Fruit fly (Drosophila melanogaster) whole organism, pupa: Measurements from ENCODE around the gene Inx5.

Experiments used
- CG10348 ChIP-seq: fragments of 200-800 bp; sonication (Bioruptor generic); IDR thresholded peaks from 2 replicates; pipeline ENCODE4 v1.3.6; 2022; ENCODE audit warnings: missing biosample characterization, missing genetic modification characterization
- CG12605 ChIP-seq: fragments of 200-800 bp; sonication (Bioruptor generic); IDR thresholded peaks from 2 replicates; pipeline ENCODE4 v1.3.6; 2022; ENCODE audit warnings: missing biosample characterization, missing genetic modification characterization
- CG13204 ChIP-seq: fragments of 200-800 bp; sonication (Bioruptor generic); optimal IDR thresholded peaks from 2 replicates; lab custom pipeline; 2018; ENCODE audit warnings: missing biosample characterization, mild to moderate bottlenecking, missing genetic modification characterization, moderate library complexity
- CG14655 ChIP-seq: fragments of 200-800 bp; sonication (Bioruptor generic); optimal IDR thresholded peaks from 3 replicates; lab custom pipeline; 2017; ENCODE audit warnings: mild to moderate bottlenecking, missing biosample characterization, missing genetic modification reagents, missing genetic modification characterization
- CG15710 ChIP-seq: fragments of 200-800 bp; sonication (Bioruptor generic); optimal IDR thresholded peaks from 2 replicates; lab custom pipeline; 2018; ENCODE audit warnings: missing biosample characterization, mild to moderate bottlenecking, missing genetic modification characterization, moderate library complexity
- CG17806 ChIP-seq: fragments of 200-800 bp; sonication (Bioruptor generic); optimal IDR thresholded peaks from 2 replicates; lab custom pipeline; 2018; ENCODE audit warnings: missing biosample characterization, mild to moderate bottlenecking, missing genetic modification characterization, moderate library complexity
- CG32121 ChIP-seq: fragments of 200-800 bp; sonication (Bioruptor generic); IDR thresholded peaks from 2 replicates; pipeline ENCODE4 v1.3.6; 2022; ENCODE audit warnings: missing biosample characterization, missing genetic modification characterization
- CG34367 ChIP-seq: fragments of 200-800 bp; sonication (Bioruptor generic); optimal IDR thresholded peaks from 2 replicates; lab custom pipeline; 2018; ENCODE audit warnings: missing biosample characterization, mild to moderate bottlenecking, missing genetic modification characterization
- CG4496 ChIP-seq: fragments of 200-800 bp; sonication (Bioruptor generic); IDR thresholded peaks from 3 replicates; pipeline ENCODE4 v1.3.6; 2022; ENCODE audit warnings: missing biosample characterization, missing genetic modification characterization
- CG8159 ChIP-seq: fragments of 200-800 bp; sonication (Bioruptor generic); optimal IDR thresholded peaks from 3 replicates; lab custom pipeline; 2018; ENCODE audit warnings: missing biosample characterization, mild to moderate bottlenecking, missing genetic modification characterization, moderate library complexity
- CG8301 ChIP-seq: fragments of 200-800 bp; sonication (Bioruptor generic); optimal IDR thresholded peaks from 2 replicates; lab custom pipeline; 2018; ENCODE audit warnings: missing biosample characterization, mild to moderate bottlenecking, missing genetic modification characterization
- CG9948 ChIP-seq: fragments of 200-800 bp; sonication (Bioruptor generic); optimal IDR thresholded peaks from 2 replicates; lab custom pipeline; 2018; ENCODE audit warnings: missing biosample characterization, mild to moderate bottlenecking, missing genetic modification characterization, moderate library complexity
- D1 ChIP-seq: fragments of 200-800 bp; sonication (Bioruptor generic); optimal IDR thresholded peaks from 2 replicates; lab custom pipeline; 2018; ENCODE audit warnings: missing biosample characterization, mild to moderate bottlenecking, missing genetic modification characterization, moderate library complexity
- EcR ChIP-seq: fragments of 200-800 bp; sonication (Bioruptor generic); optimal IDR thresholded peaks from 3 replicates; lab custom pipeline; 2019; ENCODE audit warnings: missing biosample characterization, missing genetic modification characterization, mild to moderate bottlenecking, moderate library complexity, missing genetic modification reagents
- Ets98B ChIP-seq: fragments of 200-800 bp; sonication (Bioruptor generic); IDR thresholded peaks from 2 replicates; pipeline ENCODE4 v1.3.6; 2022; ENCODE audit warnings: missing biosample characterization, missing genetic modification characterization
- Pif1A ChIP-seq: fragments of 200-800 bp; sonication (Bioruptor generic); optimal IDR thresholded peaks from 3 replicates; lab custom pipeline; 2016; ENCODE audit warnings: missing biosample characterization, missing genetic modification characterization
- Pif1B ChIP-seq: fragments of 200-800 bp; sonication (Bioruptor generic); optimal IDR thresholded peaks from 3 replicates; lab custom pipeline; 2016; ENCODE audit warnings: missing biosample characterization, missing genetic modification characterization
- Snoo ChIP-seq: fragments of 200-800 bp; sonication (Bioruptor generic); optimal IDR thresholded peaks from 3 replicates; lab custom pipeline; 2017; ENCODE audit warnings: missing biosample characterization, mild to moderate bottlenecking, missing genetic modification characterization, inconsistent platforms
- fd96Ca ChIP-seq: fragments of 200-800 bp; sonication (Bioruptor generic); IDR thresholded peaks from 3 replicates; pipeline ENCODE4 v1.3.6; 2022; ENCODE audit warnings: missing biosample characterization, missing genetic modification characterization
- gl ChIP-seq: fragments of 200-800 bp; sonication (Bioruptor generic); optimal IDR thresholded peaks from 2 replicates; lab custom pipeline; 2018; ENCODE audit warnings: missing biosample characterization, mild to moderate bottlenecking, missing genetic modification characterization
- rn ChIP-seq: fragments of 200-800 bp; sonication (Bioruptor generic); IDR thresholded peaks from 2 replicates; pipeline ENCODE4 v1.3.6; 2022; ENCODE audit warnings: missing biosample characterization, missing genetic modification characterization

The Inx5 gene

dm6 chrX:19170791-19171190 is at the start of gene Inx5:
Gene Inx5 (minus strand): TSS chrX:19170883.
- no peak for TF ChIP-seq CG14655 (GFP tag; lab: Kevin White, UChicago)

- TF ChIP-seq CG12605 (GFP tag; lab: Robert Waterston, UW), result 0 out of 2 replicates have a peak, but pooled peaks have one; percentile 9
- TF ChIP-seq Pif1A (GFP tag; lab: Kevin White, UChicago), result peak; percentile 19
- TF ChIP-seq Ets98B (GFP tag; lab: Robert Waterston, UW), result peak; percentile 22; the same call in 1 of the 2 replicates
- TF ChIP-seq CG9948 (tag; lab: Kevin White, UChicago), result no peak
- TF ChIP-seq Pif1B, result peak; percentile 53
- TF ChIP-seq CG4496 (GFP tag; lab: Robert Waterston, UW), result peak; percentile 69
- peak; percentile 12 for TF ChIP-seq EcR
- TF ChIP-seq CG13204 (GFP tag; lab: Kevin White, UChicago), result peak; percentile 64
- no peak for TF ChIP-seq rn (GFP tag; lab: Robert Waterston, UW)
Observed at dm6 chrX:19220415-19220814, 49.7 kb upstream of the Inx5 start, which contains the start of gene CG7884. Gene CG7884 (plus strand): TSS chrX:19220622.

dm6 chrX:19216671-19217070 is 46.0 kb upstream of the Inx5 start:
- TF ChIP-seq CG4496 (GFP tag; lab: Robert Waterston, UW), result no peak
- no peak for TF ChIP-seq gl (tag; lab: Kevin White, UChicago)
- TF ChIP-seq CG34367 (tag; lab: Kevin White, UChicago), result no peak
- no peak for TF ChIP-seq CG9948 (tag; lab: Kevin White, UChicago)
- no peak for TF ChIP-seq rn (GFP tag; lab: Robert Waterston, UW)
- no peak for TF ChIP-seq CG8301
- no peak for TF ChIP-seq EcR
- TF ChIP-seq CG10348 (GFP tag; lab: Robert Waterston, UW), result no peak
- no peak for TF ChIP-seq CG17806
- TF ChIP-seq CG15710 (tag; lab: Kevin White, UChicago), result no peak
- TF ChIP-seq CG8159 (tag; lab: Kevin White, UChicago), result no peak
- TF ChIP-seq Ets98B (GFP tag; lab: Robert Waterston, UW), result no peak
- TF ChIP-seq D1 (tag; lab: Kevin White, UChicago), result no peak
- TF ChIP-seq Pif1A (GFP tag; lab: Kevin White, UChicago), result no peak
- TF ChIP-seq Pif1B, result no peak
- no peak for TF ChIP-seq CG32121 (GFP tag; lab: Robert Waterston, UW)
- no peak for TF ChIP-seq Snoo (tag; lab: Kevin White, UChicago)
- TF ChIP-seq CG14655 (GFP tag; lab: Kevin White, UChicago), result no peak

- no peak for TF ChIP-seq CG8159 (tag; lab: Kevin White, UChicago)
- TF ChIP-seq CG4496 (GFP tag; lab: Robert Waterston, UW), result no peak
- no peak for TF ChIP-seq CG17806
- TF ChIP-seq CG9948 (tag; lab: Kevin White, UChicago), result no peak
- TF ChIP-seq CG32121 (GFP tag; lab: Robert Waterston, UW), result no peak
- TF ChIP-seq Snoo (tag; lab: Kevin White, UChicago), result no peak
- no peak for TF ChIP-seq rn (GFP tag; lab: Robert Waterston, UW)
- no peak for TF ChIP-seq CG12605 (GFP tag; lab: Robert Waterston, UW)
- no peak for TF ChIP-seq Ets98B (GFP tag; lab: Robert Waterston, UW)
- no peak for TF ChIP-seq gl (tag; lab: Kevin White, UChicago)
- TF ChIP-seq, all 21 proteins: peak for 0
Observed at dm6 chrX:19215215-19215614, 44.5 kb upstream of the Inx5 start, which contains the start of gene Muc18B. Gene Muc18B (plus strand): TSS chrX:19215515.

- TF ChIP-seq CG9948 (tag; lab: Kevin White, UChicago), result no peak
- no peak for TF ChIP-seq D1 (tag; lab: Kevin White, UChicago)
- TF ChIP-seq CG13204 (GFP tag; lab: Kevin White, UChicago), result no peak
- no peak for TF ChIP-seq EcR
- no peak for TF ChIP-seq CG14655 (GFP tag; lab: Kevin White, UChicago)
- TF ChIP-seq CG32121 (GFP tag; lab: Robert Waterston, UW), result no peak
- TF ChIP-seq CG8159 (tag; lab: Kevin White, UChicago), result no peak
- no peak for TF ChIP-seq CG12605 (GFP tag; lab: Robert Waterston, UW)
- no peak for TF ChIP-seq CG4496 (GFP tag; lab: Robert Waterston, UW)
- TF ChIP-seq CG34367 (tag; lab: Kevin White, UChicago), result no peak
- no peak for TF ChIP-seq Ets98B (GFP tag; lab: Robert Waterston, UW)
- TF ChIP-seq gl (tag; lab: Kevin White, UChicago), result no peak
- no peak for TF ChIP-seq CG15710 (tag; lab: Kevin White, UChicago)
- no peak for TF ChIP-seq Pif1A (GFP tag; lab: Kevin White, UChicago)
- no peak for TF ChIP-seq Pif1B
- no peak for TF ChIP-seq fd96Ca
- TF ChIP-seq, all 21 proteins: peak for 0
Observed at dm6 chrX:19212954-19213353, 42.3 kb upstream of the Inx5 start, which contains the start of gene Mur18B. Gene Mur18B (plus strand): TSS chrX:19213254.

dm6 chrX:19211982-19212381 is 41.3 kb upstream of the Inx5 start, which contains the start of gene CG14195:
Gene CG14195 (minus strand): TSS chrX:19212082.
- no peak for TF ChIP-seq CG14655 (GFP tag; lab: Kevin White, UChicago)
- TF ChIP-seq CG9948 (tag; lab: Kevin White, UChicago), result no peak
- no peak for TF ChIP-seq gl (tag; lab: Kevin White, UChicago)
- TF ChIP-seq CG32121 (GFP tag; lab: Robert Waterston, UW), result no peak
- TF ChIP-seq CG13204 (GFP tag; lab: Kevin White, UChicago), result no peak
